Fruit fly (Drosophila melanogaster): ENCODE results near the gene Sirup.

- no peak for TF ChIP-seq Hnf4 (GFP tag; optimal IDR thresholded peaks at IDR 0.05)
- TF ChIP-seq Dfd (GFP tag; optimal IDR thresholded peaks at IDR 0.05): no peak
Observed at dm6 chr2L:7969329-7969728, 29.3 kb upstream of the Sirup start.

Data from whole organism, wandering third instar larva.